Worm (Caenorhabditis elegans) whole organism, L4 larva: ENCODE results near the gene osm-9.

Source experiments
- D1046.2 ChIP-seq: fragments of 200-800 bp; sonication (Bioruptor generic); IDR thresholded peaks from 2 replicates; pipeline ENCODE4 v1.3.6; 2022; ENCODE audit warnings: missing genetic modification characterization, missing compliant biosample characterization
- F44E2.7 ChIP-seq: fragments of 200-800 bp; sonication (Bioruptor generic); IDR thresholded peaks from 2 replicates; pipeline ENCODE4 v2.1.2; 2022; ENCODE audit warnings: missing genetic modification characterization, missing compliant biosample characterization
- Y5F2A.4 ChIP-seq: fragments of 200-800 bp; sonication (Bioruptor generic); optimal IDR thresholded peaks from 2 replicates; lab custom pipeline; 2018; ENCODE audit warnings: mild to moderate bottlenecking, missing genetic modification characterization, missing compliant biosample characterization
- ZK337.2 ChIP-seq: fragments of 200-800 bp; sonication (Bioruptor generic); IDR thresholded peaks from 2 replicates; pipeline ENCODE4 v1.3.6; 2022; ENCODE audit warnings: missing genetic modification reagents, missing genetic modification characterization, missing compliant biosample characterization
- aha-1 ChIP-seq: fragments of 150-350 bp; peaks from one replicate; lab custom pipeline; 2014; ENCODE audit warnings: missing biosample characterization, missing genetic modification characterization
- ceh-82 ChIP-seq: sonication (generic microtip); optimal IDR thresholded peaks from 2 replicates; lab custom pipeline; 2017; ENCODE audit warnings: missing biosample characterization, missing genetic modification characterization
- ces-1 ChIP-seq: fragments of 150-350 bp; sonication (generic microtip); optimal IDR thresholded peaks from 4 replicates; lab custom pipeline; 2014; ENCODE audit warnings: missing biosample characterization, missing genetic modification reagents, missing genetic modification characterization
- ctbp-1 ChIP-seq: fragments of 200-800 bp; sonication (Bioruptor generic); IDR thresholded peaks from 2 replicates; pipeline ENCODE4 v1.3.6; 2022; ENCODE audit warnings: missing genetic modification reagents, missing genetic modification characterization, missing compliant biosample characterization
- daf-19 ChIP-seq: fragments of 200-800 bp; sonication (Bioruptor generic); conservative IDR thresholded peaks from 2 replicates; pipeline ENCODE4 v1.3.6; 2022; ENCODE audit warnings: missing genetic modification characterization, missing compliant biosample characterization
- dmd-6 ChIP-seq: fragments of 200-800 bp; sonication (Bioruptor generic); IDR thresholded peaks from 2 replicates; pipeline ENCODE4 v1.3.6; 2022; ENCODE audit warnings: missing genetic modification reagents, missing genetic modification characterization, missing compliant biosample characterization
- dmd-9 ChIP-seq: fragments of 200-800 bp; sonication (Bioruptor generic); IDR thresholded peaks from 2 replicates; pipeline ENCODE4 v1.3.6; 2022; ENCODE audit warnings: missing genetic modification reagents, missing genetic modification characterization, missing compliant biosample characterization
- duxl-1 ChIP-seq: sonication (generic microtip); optimal IDR thresholded peaks from 2 replicates; lab custom pipeline; 2016; ENCODE audit warnings: mild to moderate bottlenecking, missing genetic modification characterization, moderate library complexity, missing compliant biosample characterization; ENCODE audit not compliant: poor library complexity
- dve-1 ChIP-seq: sonication (generic microtip); optimal IDR thresholded peaks from 2 replicates; lab custom pipeline; 2017; ENCODE audit warnings: antibody characterized with exemption, mild to moderate bottlenecking, missing genetic modification characterization, missing compliant biosample characterization; ENCODE audit not compliant: insufficient read depth
- lin-38 ChIP-seq: fragments of 200-800 bp; sonication (Bioruptor generic); IDR thresholded peaks from 2 replicates; pipeline ENCODE4 v1.3.6; 2022; ENCODE audit warnings: missing genetic modification reagents, missing genetic modification characterization, missing compliant biosample characterization
- lin-39 ChIP-seq: fragments of 150-350 bp; optimal IDR thresholded peaks from 2 replicates; lab custom pipeline; 2014; ENCODE audit warnings: missing biosample characterization, missing genetic modification reagents, missing genetic modification characterization
- madf-9 ChIP-seq: fragments of 200-800 bp; sonication (Bioruptor generic); conservative IDR thresholded peaks from 2 replicates; pipeline ENCODE4 v1.3.6; 2022; ENCODE audit warnings: missing genetic modification reagents, missing genetic modification characterization, missing compliant biosample characterization
- mdl-1 ChIP-seq, 2 experiments: fragments of 150-350 bp in 1 of 2; sonication (generic microtip) in 1 of 2; optimal IDR thresholded peaks; 2 replicates each; lab custom pipeline; 2014 to 2017; ENCODE audit warnings: missing biosample characterization in 2 of 2, missing genetic modification characterization in 2 of 2
- mdt-29 ChIP-seq: fragments of 200-800 bp; sonication (Bioruptor generic); IDR thresholded peaks from 2 replicates; pipeline ENCODE4 v1.3.6; 2022; ENCODE audit warnings: missing genetic modification reagents, missing genetic modification characterization, missing compliant biosample characterization
- mxl-2 ChIP-seq: fragments of 200-800 bp; sonication (Bioruptor generic); conservative IDR thresholded peaks from 2 replicates; pipeline ENCODE4 v1.3.6; 2022; ENCODE audit warnings: missing genetic modification reagents, missing genetic modification characterization, missing compliant biosample characterization
- nhr-237 ChIP-seq: sonication (generic microtip); optimal IDR thresholded peaks from 2 replicates; lab custom pipeline; 2017; ENCODE audit warnings: missing biosample characterization, missing genetic modification characterization
- nhr-28 ChIP-seq: fragments of 150-350 bp; optimal IDR thresholded peaks from 2 replicates; lab custom pipeline; 2014; ENCODE audit warnings: missing biosample characterization, missing genetic modification characterization
- nhr-48 ChIP-seq: sonication (generic microtip); optimal IDR thresholded peaks from 2 replicates; lab custom pipeline; 2016; ENCODE audit warnings: mild to moderate bottlenecking, missing genetic modification characterization, missing compliant biosample characterization
- pha-4 ChIP-seq, 2 experiments: fragments of 150-350 bp in 1 of 2; fragments of 200-800 bp in 1 of 2; sonication (Bioruptor generic) in 1 of 2; IDR thresholded peaks in 1 of 2; optimal IDR thresholded peaks in 1 of 2; 2 replicates each; pipeline versions ENCODE4 v1.3.6 to Lab custom; 2014 to 2022; ENCODE audit warnings: missing genetic modification characterization in 2 of 2, missing genetic modification reagents in 2 of 2, missing biosample characterization in 1 of 2, missing compliant biosample characterization in 1 of 2
- php-3 ChIP-seq: fragments of 200-800 bp; sonication (Bioruptor generic); IDR thresholded peaks from 2 replicates; pipeline ENCODE4 v1.3.6; 2022; ENCODE audit warnings: missing genetic modification reagents, missing genetic modification characterization, missing compliant biosample characterization
- set-16 ChIP-seq: fragments of 200-800 bp; sonication (Bioruptor generic); IDR thresholded peaks from 2 replicates; pipeline ENCODE4 v1.3.6; 2022; ENCODE audit warnings: missing genetic modification reagents, missing genetic modification characterization, missing compliant biosample characterization
- spr-1 ChIP-seq: sonication (generic microtip); optimal IDR thresholded peaks from 2 replicates; lab custom pipeline; 2016; ENCODE audit warnings: mild to moderate bottlenecking, missing genetic modification characterization, missing compliant biosample characterization
- tra-1 ChIP-seq: fragments of 200-800 bp; sonication (Bioruptor generic); IDR thresholded peaks from 2 replicates; pipeline ENCODE4 v1.3.6; 2022; ENCODE audit warnings: missing genetic modification reagents, missing genetic modification characterization, missing compliant biosample characterization
- unc-62 ChIP-seq, 3 experiments: fragments of 150-350 bp in 1 of 3; sonication (generic microtip); optimal IDR thresholded peaks in 2 of 3; peaks in 1 of 3; 1 replicate in 1 of 3; 2 replicates in 2 of 3; lab custom pipeline; 2014 to 2017; ENCODE audit warnings: missing biosample characterization in 3 of 3, missing genetic modification characterization in 3 of 3, missing genetic modification reagents in 3 of 3, missing genotype in 1 of 3
- vab-7 ChIP-seq: fragments of 200-800 bp; sonication (Bioruptor generic); IDR thresholded peaks from 2 replicates; pipeline ENCODE4 v1.3.6; 2022; ENCODE audit warnings: missing genetic modification reagents, missing genetic modification characterization, missing compliant biosample characterization
- zfp-3 ChIP-seq: fragments of 200-800 bp; sonication (Bioruptor generic); conservative IDR thresholded peaks from 2 replicates; pipeline ENCODE4 v1.3.6; 2022; ENCODE audit warnings: missing genetic modification reagents, missing genetic modification characterization, missing compliant biosample characterization
- ztf-7 ChIP-seq: fragments of 150-350 bp; optimal IDR thresholded peaks from 2 replicates; lab custom pipeline; 2014; ENCODE audit warnings: missing biosample characterization, missing genetic modification characterization

osm-9 gene

DNA sequence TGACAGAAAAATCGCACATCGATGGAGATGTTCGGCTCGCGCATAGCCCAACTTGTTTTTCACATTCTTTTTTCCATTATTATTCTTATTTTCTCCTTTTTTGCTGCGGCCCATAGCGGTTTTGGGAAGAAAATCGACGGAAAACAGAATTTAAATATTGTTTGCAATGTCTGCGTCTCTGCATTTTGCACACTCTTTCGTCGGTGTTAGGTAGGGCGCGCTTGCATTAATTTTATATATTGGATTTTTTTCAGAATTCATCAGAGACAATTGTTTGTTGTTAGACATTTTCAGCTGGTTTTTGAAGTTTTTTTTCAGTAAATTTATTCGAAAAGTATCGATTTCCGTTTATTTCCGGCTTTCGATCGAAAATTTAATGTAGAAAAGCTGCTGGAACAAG lies 41.9 kb upstream of the osm-9 start, which contains the start of gene Y37E11B.6:
Y37E11B.6 (minus strand) TSS at position 181 of the 400 bp plus-strand sequence.
- TF ChIP-seq lin-38 (GFP tag; lab: Robert Waterston, UW) (peak; percentile 79), ztf-7 (no peak)

DNA sequence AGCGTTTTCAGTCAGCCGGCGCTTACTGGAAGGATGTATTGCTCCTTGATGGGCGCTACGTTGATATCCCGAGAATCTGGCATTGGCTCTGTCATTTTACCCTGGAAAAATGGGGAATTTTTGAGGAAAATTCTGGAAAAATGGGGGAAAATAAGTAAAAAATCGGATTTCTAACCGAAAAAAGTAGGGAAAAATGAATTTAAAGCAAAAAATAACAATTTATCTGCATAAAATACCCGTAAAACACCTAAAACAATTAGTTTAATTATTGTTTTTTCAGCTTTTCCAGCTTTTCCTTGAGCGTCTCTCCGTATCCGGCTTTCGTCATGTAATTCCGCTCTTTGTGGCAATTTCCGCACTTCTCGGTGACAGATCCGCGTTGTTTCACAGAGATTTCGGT lies 41.2 kb upstream of the osm-9 start, which contains the start of gene Y37E11B.5:
Y37E11B.5 (minus strand) TSS at position 101 of the 400 bp plus-strand sequence.
- TF ChIP-seq D1046.2 (no peak), vab-7 (GFP tag; lab: Robert Waterston, UW) (no peak), dmd-6 (GFP tag; lab: Robert Waterston, UW) (no peak), spr-1 (tag; lab: Kevin White, UChicago) (no peak), dve-1 (tag; lab: Kevin White, UChicago) (no peak), F44E2.7 (GFP tag; lab: Robert Waterston, UW) (no peak), daf-19 (GFP tag; lab: Robert Waterston, UW) (no peak), mxl-2 (GFP tag; lab: Robert Waterston, UW) (no peak), madf-9 (GFP tag; lab: Robert Waterston, UW) (no peak), nhr-237 (tag; lab: Kevin White, UChicago) (no peak), ceh-82 (no peak), lin-38 (GFP tag; lab: Robert Waterston, UW) (no peak), duxl-1 (tag; lab: Kevin White, UChicago) (no peak), mdl-1 (tag; optimal IDR thresholded peaks at IDR 0.05; lab: Kevin White, UChicago) (no peak), dmd-9 (GFP tag; lab: Robert Waterston, UW) (no peak), pha-4 (GFP tag; IDR thresholded peaks at IDR 0.05; lab: Robert Waterston, UW) (no peak), pha-4 (tag; optimal IDR thresholded peaks at IDR 0.05; lab: Kevin White, UChicago) (no peak), Y5F2A.4 (no peak), ZK337.2 (no peak), mdt-29 (GFP tag; lab: Robert Waterston, UW) (no peak)

DNA sequence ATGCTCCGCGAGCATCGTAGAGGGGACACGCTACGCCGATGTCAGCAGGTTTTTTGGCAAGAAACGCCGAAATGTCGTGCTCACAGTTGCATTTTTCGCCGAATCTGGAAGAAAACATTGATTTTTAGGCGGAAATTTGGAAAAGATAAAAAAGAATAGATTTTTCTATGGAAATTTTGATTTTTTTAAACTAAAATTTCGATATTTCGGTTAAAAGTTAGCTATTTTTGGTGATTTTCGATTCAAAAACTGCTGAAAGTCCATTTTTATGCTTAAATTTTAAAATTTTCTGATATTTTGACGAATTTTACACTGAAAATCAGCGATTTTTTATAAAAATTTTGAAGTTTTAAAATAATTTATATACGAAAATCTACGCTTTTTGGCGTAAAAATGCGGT lies 40.1 kb upstream of the osm-9 start:
- TF ChIP-seq unc-62 (GFP tag; optimal IDR thresholded peaks at IDR 0.05 in 1 of 2; lab: Kevin White, UChicago) (peak in 1 of 2 experiments; percentile 97), unc-62 (tag; optimal IDR thresholded peaks at IDR 0.05; lab: Kevin White, UChicago) (no peak), ctbp-1 (GFP tag; lab: Robert Waterston, UW) (no peak)

DNA sequence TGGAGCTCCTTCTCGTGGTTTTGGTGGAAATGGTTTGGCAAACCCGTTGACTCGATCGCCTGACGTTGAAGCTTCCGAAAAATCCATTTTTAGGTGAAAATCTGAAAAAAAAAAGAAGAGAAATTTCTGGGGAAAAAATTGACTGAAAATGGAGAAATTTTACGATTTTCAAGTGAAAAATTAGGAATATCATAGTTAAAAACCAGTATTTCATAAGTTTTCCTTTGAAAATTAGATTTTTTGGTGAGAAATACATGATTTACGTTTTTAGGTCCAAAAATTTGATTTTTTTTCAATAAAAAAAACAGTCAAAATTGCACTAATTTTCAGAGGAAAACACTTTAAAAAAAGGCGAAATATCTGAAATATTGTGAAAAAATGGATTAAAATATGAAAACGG lies 36.3 kb upstream of the osm-9 start, which contains the start of gene taf-2:
taf-2 (minus strand) TSS at position 101 of the 400 bp plus-strand sequence.
- no peak for TF ChIP-seq lin-39
- TF ChIP-seq aha-1, result peak; percentile 12

DNA sequence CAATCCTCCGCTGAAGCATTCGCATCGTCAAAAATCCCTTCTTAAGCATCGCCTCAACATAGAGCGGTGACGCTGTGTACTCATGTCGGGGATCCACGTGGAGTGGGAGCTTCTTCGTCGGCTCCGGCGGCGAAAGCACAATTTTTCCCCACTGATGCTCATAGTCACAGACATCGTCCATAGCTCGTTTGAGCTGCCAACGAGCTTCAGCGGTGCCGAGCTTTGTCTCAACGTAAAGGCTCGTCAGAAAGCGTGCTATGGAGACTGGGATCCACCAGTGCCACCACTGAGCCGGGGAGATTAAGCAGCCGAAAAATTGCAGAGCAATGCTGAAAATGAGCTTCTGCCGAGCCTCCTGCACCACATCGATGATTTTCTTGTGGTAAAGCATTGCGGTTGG lies 33.6 kb upstream of the osm-9 start:
- no peak for TF ChIP-seq ces-1
- no peak for TF ChIP-seq dve-1 (tag; lab: Kevin White, UChicago)
- 0 out of 2 replicates have a peak, but pooled peaks have one; percentile 22 for TF ChIP-seq php-3
- TF ChIP-seq set-16 (GFP tag; lab: Robert Waterston, UW), result peak; percentile 57
- TF ChIP-seq nhr-48, result no peak
- TF ChIP-seq zfp-3 (GFP tag; lab: Robert Waterston, UW), result no peak
- TF ChIP-seq nhr-28 (tag; lab: Kevin White, UChicago), result no peak

DNA sequence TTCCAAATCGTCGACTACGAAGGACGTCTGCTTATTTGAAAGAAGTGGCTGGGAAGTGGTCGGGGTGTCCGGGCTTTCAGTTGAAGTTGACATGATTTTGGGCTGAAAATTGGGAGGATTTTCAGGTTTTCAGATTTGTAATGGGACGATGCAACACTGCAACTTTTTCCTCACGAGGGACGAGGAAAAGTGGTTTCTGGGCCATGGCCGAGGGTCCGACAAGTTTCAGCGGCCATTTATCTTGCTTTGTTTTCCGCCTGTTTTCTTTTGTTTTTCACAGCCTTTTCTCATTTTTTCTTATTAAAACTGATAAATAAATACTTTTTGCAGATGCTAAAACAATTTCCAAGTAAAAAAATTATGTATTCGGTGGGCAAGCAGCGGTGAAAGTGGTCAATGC lies 25.6 kb upstream of the osm-9 start, which contains the start of gene blos-7:
blos-7 (minus strand) TSS at position 101 of the 400 bp plus-strand sequence.
- TF ChIP-seq set-16 (GFP tag; lab: Robert Waterston, UW) (0 out of 2 replicates have a peak, but pooled peaks have one; percentile 14), tra-1 (GFP tag; lab: Robert Waterston, UW) (0 out of 2 replicates have a peak, but pooled peaks have one; percentile 26)
